Fruit fly (Drosophila melanogaster) whole organism, prepupa: Measurements from ENCODE around the gene Ir7a.

Experiments used
- CG9139 ChIP-seq: fragments of 200-800 bp; sonication (Bioruptor generic); optimal IDR thresholded peaks from 3 replicates; lab custom pipeline; 2017; ENCODE audit warnings: missing biosample characterization, mild to moderate bottlenecking, missing genetic modification characterization
- Gug ChIP-seq: fragments of 200-800 bp; sonication (Bioruptor generic); IDR thresholded peaks from 2 replicates; pipeline ENCODE4 v1.3.6; 2022; ENCODE audit warnings: missing biosample characterization, missing genetic modification characterization
- Hr4 ChIP-seq: fragments of 200-800 bp; sonication (Bioruptor generic); optimal IDR thresholded peaks from 3 replicates; lab custom pipeline; 2016; ENCODE audit warnings: missing biosample characterization, missing genetic modification characterization
- OdsH ChIP-seq: fragments of 200-800 bp; sonication (Bioruptor generic); optimal IDR thresholded peaks from 3 replicates; lab custom pipeline; 2016; ENCODE audit warnings: missing biosample characterization, missing genetic modification characterization
- Sox15 ChIP-seq: fragments of 200-800 bp; sonication (Bioruptor generic); optimal IDR thresholded peaks from 3 replicates; lab custom pipeline; 2016; ENCODE audit warnings: missing biosample characterization, missing genetic modification characterization
- eg ChIP-seq: fragments of 200-800 bp; sonication (Bioruptor generic); IDR thresholded peaks from 3 replicates; pipeline ENCODE4 v1.3.6; 2022; ENCODE audit warnings: missing biosample characterization, missing genetic modification characterization

DNA sequence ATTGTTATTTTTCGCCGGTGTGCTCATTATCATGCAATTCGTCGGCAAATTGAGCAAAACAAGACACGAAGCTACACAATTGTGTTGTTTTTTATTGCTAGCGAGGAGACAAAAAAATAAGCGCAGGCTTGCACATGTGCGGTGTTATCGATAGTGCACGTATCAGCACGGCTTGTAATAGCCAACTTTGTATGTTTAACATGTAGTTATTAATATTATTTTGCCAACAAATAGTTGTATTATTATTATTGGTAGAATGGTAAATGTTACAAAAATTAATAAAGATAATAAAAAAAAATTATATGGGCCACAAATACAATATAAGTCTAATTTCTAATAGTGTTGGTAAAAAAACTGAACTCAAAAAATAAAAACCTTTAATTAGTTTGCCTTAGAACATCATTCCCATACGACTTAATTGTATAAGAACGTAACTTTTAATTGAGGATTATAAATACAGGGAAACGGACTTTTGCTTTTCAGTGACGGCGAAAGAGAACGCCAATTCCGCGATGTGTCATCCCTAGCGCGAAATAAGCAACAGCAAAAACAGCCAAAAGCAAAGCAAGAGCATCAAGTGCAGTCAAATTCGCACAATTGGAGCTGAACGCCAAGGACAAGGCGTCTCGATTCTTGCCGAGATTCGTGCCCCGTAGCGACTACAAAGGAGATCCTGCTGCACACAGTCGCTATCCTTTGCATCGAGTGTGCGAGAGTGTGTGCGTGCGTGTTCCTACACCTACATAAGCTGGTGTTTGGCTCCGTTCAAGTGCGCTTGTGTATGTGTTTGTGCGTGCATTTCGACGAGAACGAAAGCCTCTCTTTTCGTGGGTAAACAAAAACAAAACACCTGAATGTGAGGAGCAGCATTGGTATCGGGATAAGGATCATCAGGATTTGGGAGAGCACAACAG is 36.3 kb upstream of the Ir7a start, which contains the start of the genes NELF-B and CG12155:
- TF ChIP-seq eg (GFP tag; lab: Robert Waterston, UW) (peak; percentile 36; the same call in 1 of the 3 replicates), Gug (GFP tag; lab: Robert Waterston, UW) (no peak), OdsH (GFP tag; lab: Kevin White, UChicago) (no peak), Hr4 (GFP tag; lab: Kevin White, UChicago) (no peak), CG9139 (GFP tag; lab: Kevin White, UChicago) (no peak), Sox15 (GFP tag; lab: Kevin White, UChicago) (peak; percentile 15)
